Fruit fly (Drosophila melanogaster) whole organism, embryonic: ENCODE results near the gene CG32845.

Experiments
- Atf-2 ChIP-seq: fragments of 200-800 bp; sonication (Bioruptor generic); optimal IDR thresholded peaks from 2 replicates; lab custom pipeline; 2016; ENCODE audit warnings: missing biosample characterization, missing genetic modification characterization
- Atf6 ChIP-seq: fragments of 200-800 bp; sonication (Bioruptor generic); IDR thresholded peaks from 2 replicates; pipeline ENCODE4 v1.3.6; 2022; ENCODE audit warnings: missing biosample characterization, missing genetic modification characterization
- C15 ChIP-seq: fragments of 200-800 bp; sonication (Bioruptor generic); IDR thresholded peaks from 3 replicates; pipeline ENCODE4 v1.3.6; 2022; ENCODE audit warnings: missing biosample characterization, missing genetic modification characterization
- CG10565 ChIP-seq: fragments of 200-800 bp; sonication (Bioruptor generic); optimal IDR thresholded peaks from 3 replicates; lab custom pipeline; 2016; ENCODE audit warnings: missing biosample characterization, mild to moderate bottlenecking, missing genetic modification characterization
- CG11247 ChIP-seq: fragments of 200-800 bp; sonication (Bioruptor generic); IDR thresholded peaks from 2 replicates; pipeline ENCODE4 v1.3.6; 2022; ENCODE audit warnings: missing biosample characterization, missing genetic modification characterization
- CG12104 ChIP-seq: fragments of 200-800 bp; sonication (Bioruptor generic); optimal IDR thresholded peaks from 3 replicates; lab custom pipeline; 2016; ENCODE audit warnings: missing biosample characterization, missing genetic modification characterization
- CG12659 ChIP-seq: fragments of 200-800 bp; sonication (Bioruptor generic); optimal IDR thresholded peaks from 3 replicates; lab custom pipeline; 2017; ENCODE audit warnings: mild to moderate bottlenecking, missing biosample characterization, missing genetic modification reagents, missing genetic modification characterization
- CG13624 ChIP-seq: fragments of 200-800 bp; sonication (Bioruptor generic); optimal IDR thresholded peaks from 2 replicates; lab custom pipeline; 2016; ENCODE audit warnings: missing biosample characterization, missing genetic modification characterization
- CG13775 ChIP-seq: fragments of 200-800 bp; sonication (Bioruptor generic); optimal IDR thresholded peaks from 3 replicates; lab custom pipeline; 2017; ENCODE audit warnings: missing biosample characterization, mild to moderate bottlenecking, missing genetic modification characterization
- CG15696 ChIP-seq: fragments of 200-800 bp; sonication (Bioruptor generic); optimal IDR thresholded peaks from 2 replicates; lab custom pipeline; 2019; ENCODE audit warnings: missing biosample characterization, mild to moderate bottlenecking, missing genetic modification characterization, moderate library complexity
- CG17802 ChIP-seq: fragments of 200-800 bp; sonication (Bioruptor generic); optimal IDR thresholded peaks from 2 replicates; lab custom pipeline; 2018; ENCODE audit warnings: missing biosample characterization, mild to moderate bottlenecking, missing genetic modification characterization, moderate library complexity
- CG18262 ChIP-seq: fragments of 200-800 bp; optimal IDR thresholded peaks from 3 replicates; lab custom pipeline; 2019; ENCODE audit warnings: missing biosample characterization, mild to moderate bottlenecking, missing genetic modification characterization, moderate library complexity
- CG18476 ChIP-seq: fragments of 200-800 bp; sonication (Bioruptor generic); optimal IDR thresholded peaks from 2 replicates; lab custom pipeline; 2016; ENCODE audit warnings: missing biosample characterization, mild to moderate bottlenecking, missing genetic modification characterization
- CG18599 ChIP-seq: fragments of 200-800 bp; sonication (Bioruptor generic); optimal IDR thresholded peaks from 3 replicates; lab custom pipeline; 2017; ENCODE audit warnings: missing biosample characterization, missing genetic modification characterization, mild to moderate bottlenecking, moderate library complexity, missing genetic modification reagents
- CG3163 ChIP-seq: fragments of 200-800 bp; sonication (Bioruptor generic); optimal IDR thresholded peaks from 3 replicates; lab custom pipeline; 2016; ENCODE audit warnings: missing biosample characterization, missing genetic modification characterization
- CG32767 ChIP-seq: fragments of 200-800 bp; sonication (Bioruptor generic); IDR thresholded peaks from 2 replicates; pipeline ENCODE4 v1.3.6; 2022; ENCODE audit warnings: missing biosample characterization, missing genetic modification characterization
- CG4282 ChIP-seq: fragments of 200-800 bp; sonication (Bioruptor generic); optimal IDR thresholded peaks from 2 replicates; lab custom pipeline; 2016; ENCODE audit warnings: missing biosample characterization, missing genetic modification characterization
- CG4617 ChIP-seq: fragments of 200-800 bp; sonication (Bioruptor generic); optimal IDR thresholded peaks from 3 replicates; lab custom pipeline; 2016; ENCODE audit warnings: missing biosample characterization, missing genetic modification characterization, borderline replicate concordance
- CG5245 ChIP-seq: fragments of 200-800 bp; sonication (Bioruptor generic); optimal IDR thresholded peaks from 3 replicates; lab custom pipeline; 2016; ENCODE audit warnings: missing biosample characterization, missing genetic modification characterization
- CG8281 ChIP-seq: fragments of 200-800 bp; sonication (Bioruptor generic); optimal IDR thresholded peaks from 2 replicates; lab custom pipeline; 2018; ENCODE audit warnings: missing biosample characterization, mild to moderate bottlenecking, missing genetic modification characterization, moderate library complexity
- CG8359 ChIP-seq: fragments of 200-800 bp; sonication (Bioruptor generic); optimal IDR thresholded peaks from 2 replicates; lab custom pipeline; 2017; ENCODE audit warnings: missing biosample characterization, mild to moderate bottlenecking, missing genetic modification characterization, borderline replicate concordance
- CG8944 ChIP-seq: fragments of 200-800 bp; sonication (Bioruptor generic); optimal IDR thresholded peaks from 3 replicates; lab custom pipeline; 2016; ENCODE audit warnings: missing biosample characterization, missing genetic modification characterization
- Deaf1 ChIP-seq: fragments of 200-800 bp; optimal IDR thresholded peaks from 3 replicates; lab custom pipeline; 2019; ENCODE audit warnings: missing biosample characterization, mild to moderate bottlenecking, missing genetic modification characterization, moderate library complexity
- Fer2 ChIP-seq: fragments of 200-800 bp; sonication (Bioruptor generic); optimal IDR thresholded peaks from 2 replicates; lab custom pipeline; 2018; ENCODE audit warnings: missing biosample characterization, mild to moderate bottlenecking, missing genetic modification characterization, moderate library complexity
- Fer3 ChIP-seq: fragments of 200-800 bp; sonication (Bioruptor generic); optimal IDR thresholded peaks from 2 replicates; lab custom pipeline; 2018; ENCODE audit warnings: missing biosample characterization, mild to moderate bottlenecking, missing genetic modification characterization, moderate library complexity
- Gug ChIP-seq: fragments of 200-800 bp; sonication (Bioruptor generic); IDR thresholded peaks from 4 replicates; pipeline ENCODE4 v1.3.6; 2022; ENCODE audit warnings: missing biosample characterization, missing genetic modification characterization
- HLH4C ChIP-seq: fragments of 200-800 bp; sonication (Bioruptor generic); IDR thresholded peaks from 3 replicates; pipeline ENCODE4 v1.3.6; 2022; ENCODE audit warnings: missing biosample characterization, missing genetic modification characterization; ENCODE audit not compliant: partially characterized antibody
- HmgZ ChIP-seq: fragments of 200-800 bp; sonication (Bioruptor generic); optimal IDR thresholded peaks from 2 replicates; lab custom pipeline; 2018; ENCODE audit warnings: missing biosample characterization, mild to moderate bottlenecking, missing genetic modification characterization
- Hr3 ChIP-seq: fragments of 200-800 bp; sonication (Bioruptor generic); optimal IDR thresholded peaks from 3 replicates; lab custom pipeline; 2016; ENCODE audit warnings: missing biosample characterization, missing genetic modification characterization
- Hr39 ChIP-seq: fragments of >200 bp; optimal IDR thresholded peaks from 2 replicates; lab custom pipeline; 2017
- Pdp1 ChIP-seq, 2 experiments: fragments of 200-800 bp; sonication (Bioruptor generic); optimal IDR thresholded peaks; 3 replicates each; lab custom pipeline; 2016; ENCODE audit warnings: missing biosample characterization in 2 of 2, missing genetic modification characterization in 2 of 2, mild to moderate bottlenecking in 1 of 2, moderate library complexity in 1 of 2
- abd-A ChIP-seq: fragments of 200-800 bp; sonication (Bioruptor generic); optimal IDR thresholded peaks from 3 replicates; lab custom pipeline; 2019; ENCODE audit warnings: missing biosample characterization, mild to moderate bottlenecking, missing genetic modification characterization, moderate library complexity
- amos ChIP-seq: fragments of 200-800 bp; sonication (Bioruptor generic); IDR thresholded peaks from 2 replicates; pipeline ENCODE4 v1.3.6; 2022; ENCODE audit warnings: missing biosample characterization, missing genetic modification characterization; ENCODE audit not compliant: partially characterized antibody
- bbx ChIP-seq: fragments of 200-800 bp; sonication (Bioruptor generic); IDR thresholded peaks from 2 replicates; pipeline ENCODE4 v1.3.6; 2022; ENCODE audit warnings: missing biosample characterization, missing genetic modification characterization; ENCODE audit not compliant: partially characterized antibody
- dmrt11E ChIP-seq: fragments of 200-800 bp; sonication (Bioruptor generic); optimal IDR thresholded peaks from 3 replicates; lab custom pipeline; 2018; ENCODE audit warnings: missing biosample characterization, mild to moderate bottlenecking, missing genetic modification characterization, moderate library complexity
- dmrt99B ChIP-seq: fragments of 200-800 bp; sonication (Bioruptor generic); optimal IDR thresholded peaks from 2 replicates; lab custom pipeline; 2018; ENCODE audit warnings: missing biosample characterization, mild to moderate bottlenecking, missing genetic modification characterization, moderate library complexity
- gcm2 ChIP-seq: fragments of 200-800 bp; sonication (Bioruptor generic); optimal IDR thresholded peaks from 2 replicates; lab custom pipeline; 2016; ENCODE audit warnings: missing biosample characterization, missing genetic modification characterization
- grau ChIP-seq: fragments of 200-800 bp; optimal IDR thresholded peaks from 3 replicates; lab custom pipeline; 2019; ENCODE audit warnings: missing biosample characterization, mild to moderate bottlenecking, missing genetic modification characterization, moderate library complexity
- gt ChIP-seq: fragments of 200-800 bp; sonication (Bioruptor generic); IDR thresholded peaks from 2 replicates; pipeline ENCODE4 v1.3.6; 2022; ENCODE audit warnings: missing biosample characterization, missing genetic modification characterization
- hkb ChIP-seq, 2 experiments: fragments of 200-800 bp in 1 of 2; fragments of >200 bp in 1 of 2; sonication (Bioruptor generic) in 1 of 2; IDR thresholded peaks in 1 of 2; optimal IDR thresholded peaks in 1 of 2; 2 replicates each; pipeline versions ENCODE4 v1.3.6 to Lab custom; 2017 to 2022; ENCODE audit warnings: missing biosample characterization in 1 of 2, missing genetic modification characterization in 1 of 2
- jing ChIP-seq: fragments of 200-800 bp; sonication (Bioruptor generic); optimal IDR thresholded peaks from 2 replicates; lab custom pipeline; 2018; ENCODE audit warnings: missing biosample characterization, mild to moderate bottlenecking, missing genetic modification characterization
- lov ChIP-seq, 2 experiments: fragments of 200-800 bp in 1 of 2; fragments of >200 bp in 1 of 2; sonication (Bioruptor generic) in 1 of 2; IDR thresholded peaks in 1 of 2; optimal IDR thresholded peaks in 1 of 2; 2 replicates in 1 of 2; 3 replicates in 1 of 2; pipeline versions ENCODE4 v1.3.6 to Lab custom; 2017 to 2022; ENCODE audit warnings: missing biosample characterization in 1 of 2, missing genetic modification characterization in 1 of 2
- mirr ChIP-seq: fragments of 200-800 bp; sonication (Bioruptor generic); optimal IDR thresholded peaks from 3 replicates; lab custom pipeline; 2018; ENCODE audit warnings: missing biosample characterization, mild to moderate bottlenecking, missing genetic modification characterization
- repo ChIP-seq: fragments of 200-800 bp; sonication (Bioruptor generic); optimal IDR thresholded peaks from 2 replicates; lab custom pipeline; 2016; ENCODE audit warnings: missing biosample characterization, missing genetic modification characterization
- sim ChIP-seq: fragments of 200-800 bp; sonication (Bioruptor generic); IDR thresholded peaks from 2 replicates; pipeline ENCODE4 v1.3.6; 2022; ENCODE audit warnings: missing biosample characterization, missing genetic modification characterization
- tio ChIP-seq: fragments of 200-800 bp; sonication (Bioruptor generic); optimal IDR thresholded peaks from 2 replicates; lab custom pipeline; 2017; ENCODE audit warnings: missing biosample characterization, missing genetic modification characterization, inconsistent platforms

CG32845 gene

dm6 chr3L:223019-223902 lies 49.9 kb downstream of the CG32845 start, which contains the start of the genes pyx and CG33229 (continued):
- peak; percentile 90 for TF ChIP-seq tio (GFP tag; lab: Kevin White, UChicago)
- TF ChIP-seq CG13624 (GFP tag; lab: Kevin White, UChicago), result peak; percentile 71
- TF ChIP-seq abd-A, result no peak
- no peak for TF ChIP-seq bbx (GFP tag; lab: Robert Waterston, UW)
- TF ChIP-seq CG11247, result peak; percentile 68
- peak; percentile 87 for TF ChIP-seq Hr3
- peak; percentile 66; the same call in 1 of the 3 replicates for TF ChIP-seq C15
- TF ChIP-seq CG4617, result peak; percentile 63
- TF ChIP-seq amos, result peak; percentile 17; the same call in 1 of the 2 replicates
- TF ChIP-seq Fer2, result peak; percentile 76
- TF ChIP-seq CG8359 (GFP tag; lab: Kevin White, UChicago), result peak; percentile 77
- TF ChIP-seq CG12104, result peak; percentile 90
- TF ChIP-seq repo (GFP tag; lab: Kevin White, UChicago), result peak; percentile 57
- peak; percentile 16 for TF ChIP-seq CG3163 (GFP tag; lab: Kevin White, UChicago)
- peak; percentile 56 for TF ChIP-seq HmgZ (tag; lab: Kevin White, UChicago)
- TF ChIP-seq Atf6, result peak; percentile 75
- peak; percentile 64 for TF ChIP-seq mirr (GFP tag; lab: Kevin White, UChicago)
- peak; percentile 69 for TF ChIP-seq CG8281
- TF ChIP-seq CG8944 (GFP tag; lab: Kevin White, UChicago), result peak; percentile 81
- peak; percentile 78 for TF ChIP-seq Atf-2 (GFP tag; lab: Kevin White, UChicago)
- peak; percentile 89 for TF ChIP-seq CG12659
- peak; percentile 82 for TF ChIP-seq CG18599 (GFP tag; lab: Kevin White, UChicago)
- no peak for TF ChIP-seq CG4282 (GFP tag; lab: Kevin White, UChicago)
- peak; percentile 68 for TF ChIP-seq dmrt11E (tag; lab: Kevin White, UChicago)
- peak; percentile 32 for TF ChIP-seq CG10565 (GFP tag; lab: Kevin White, UChicago)
- peak; percentile 40 for TF ChIP-seq Deaf1 (tag; lab: Kevin White, UChicago)
- TF ChIP-seq CG32767 (GFP tag; lab: Robert Waterston, UW), result peak; percentile 8; the same call in 1 of the 2 replicates
- TF ChIP-seq Gug (GFP tag; lab: Robert Waterston, UW), result peak; percentile 83
- TF ChIP-seq CG17802, result peak; percentile 35
- no peak for TF ChIP-seq lov (optimal IDR thresholded peaks at IDR 0.05; lab: Kevin White, UChicago)
- TF ChIP-seq lov (GFP tag; IDR thresholded peaks at IDR 0.05; lab: Robert Waterston, UW), result no peak
- TF ChIP-seq CG18262 (tag; lab: Kevin White, UChicago), result peak; percentile 84
- peak; percentile 67 to 85 for TF ChIP-seq Pdp1 (GFP tag; optimal IDR thresholded peaks at IDR 0.05; lab: Kevin White, UChicago)
- no peak for TF ChIP-seq jing (GFP tag; lab: Kevin White, UChicago)
- peak; percentile 100 for TF ChIP-seq CG18476 (GFP tag; lab: Kevin White, UChicago)
- TF ChIP-seq CG13775, result peak; percentile 90
- peak; percentile 44; the same call in 1 of the 2 replicates for TF ChIP-seq sim (GFP tag; lab: Robert Waterston, UW)
- no peak; the same call in 1 of the 2 replicates for TF ChIP-seq gt (GFP tag; lab: Robert Waterston, UW)
- TF ChIP-seq HLH4C (GFP tag; lab: Robert Waterston, UW), result 0 out of 3 replicates have a peak, but pooled peaks have one; percentile 46
- peak; percentile 83 for TF ChIP-seq hkb (optimal IDR thresholded peaks at IDR 0.05; lab: Kevin White, UChicago)
- peak; percentile 68 for TF ChIP-seq hkb (GFP tag; IDR thresholded peaks at IDR 0.05; lab: Robert Waterston, UW)
- TF ChIP-seq Hr39, result no peak
- peak; percentile 86 for TF ChIP-seq Fer3 (tag; lab: Kevin White, UChicago)
- peak; percentile 78 for TF ChIP-seq CG15696 (tag; lab: Kevin White, UChicago)
- TF ChIP-seq gcm2 (GFP tag; lab: Kevin White, UChicago), result peak; percentile 74
- TF ChIP-seq dmrt99B, result peak; percentile 81
- TF ChIP-seq grau, result peak; percentile 89
- TF ChIP-seq CG5245 (GFP tag; lab: Kevin White, UChicago), result peak; percentile 41
